Fruit fly (Drosophila melanogaster) whole organism: Measurements from ENCODE around the gene Gtpx.

Experiments used
- CG8478 ChIP-seq: fragments of >200 bp; optimal IDR thresholded peaks from 2 replicates; lab custom pipeline; 2018; ENCODE audit warnings: inconsistent platforms
- Dll ChIP-seq: fragments of >200 bp; optimal IDR thresholded peaks from 2 replicates; lab custom pipeline; 2017
- EcR ChIP-seq, 2 experiments: fragments of >200 bp; optimal IDR thresholded peaks; 2 replicates each; lab custom pipeline; 2017; ENCODE audit warnings: missing biosample characterization in 2 of 2, missing genetic modification characterization in 2 of 2, missing genetic modification reagents in 2 of 2
- pan ChIP-seq: fragments of >200 bp; optimal IDR thresholded peaks from 2 replicates; lab custom pipeline; 2017
- psq ChIP-seq: fragments of >200 bp; optimal IDR thresholded peaks from 2 replicates; lab custom pipeline; 2017
- usp ChIP-seq: fragments of >200 bp; optimal IDR thresholded peaks from 2 replicates; lab custom pipeline; 2017; ENCODE audit warnings: missing biosample characterization, missing genetic modification characterization, mixed read lengths

Gene Gtpx

dm6 chr3L:3304740-3305139 is 21.3 kb upstream of the Gtpx start:
- TF ChIP-seq pan (lab: Kevin White, UChicago) (no peak), EcR (GFP tag; optimal IDR thresholded peaks at IDR 0.05; lab: Kevin White, UChicago) (no peak), psq (lab: Kevin White, UChicago) (no peak)

- TF ChIP-seq psq (lab: Kevin White, UChicago) (no peak), CG8478 (lab: Kevin White, UChicago) (no peak), usp (GFP tag; lab: Kevin White, UChicago) (no peak), pan (lab: Kevin White, UChicago) (no peak), Dll (lab: Kevin White, UChicago) (no peak), EcR (GFP tag; optimal IDR thresholded peaks at IDR 0.05; lab: Kevin White, UChicago) (no peak)
Observed at dm6 chr3L:3305430-3305829, 20.6 kb upstream of the Gtpx start.

- TF ChIP-seq EcR (GFP tag; optimal IDR thresholded peaks at IDR 0.05; lab: Kevin White, UChicago) (no peak), usp (GFP tag; lab: Kevin White, UChicago) (no peak), CG8478 (lab: Kevin White, UChicago) (no peak), Dll (lab: Kevin White, UChicago) (no peak), pan (lab: Kevin White, UChicago) (no peak), psq (lab: Kevin White, UChicago) (no peak)
Observed at dm6 chr3L:3306515-3306914, 19.6 kb upstream of the Gtpx start.

dm6 chr3L:3307593-3307992 is 18.5 kb upstream of the Gtpx start:
- TF ChIP-seq usp (GFP tag; lab: Kevin White, UChicago), result no peak
- no peak for TF ChIP-seq psq (lab: Kevin White, UChicago)
- TF ChIP-seq pan (lab: Kevin White, UChicago), result no peak
- TF ChIP-seq EcR (GFP tag; optimal IDR thresholded peaks at IDR 0.05; lab: Kevin White, UChicago), result no peak
- no peak for TF ChIP-seq CG8478 (lab: Kevin White, UChicago)
- TF ChIP-seq Dll (lab: Kevin White, UChicago), result no peak

dm6 chr3L:3308676-3309613 is 17.1 kb upstream of the Gtpx start:
- no peak for TF ChIP-seq Dll (lab: Kevin White, UChicago)
- no peak for TF ChIP-seq usp (GFP tag; lab: Kevin White, UChicago)
- TF ChIP-seq EcR (GFP tag; optimal IDR thresholded peaks at IDR 0.05; lab: Kevin White, UChicago), result no peak
- no peak for TF ChIP-seq pan (lab: Kevin White, UChicago)
- no peak for TF ChIP-seq psq (lab: Kevin White, UChicago)
- no peak for TF ChIP-seq CG8478 (lab: Kevin White, UChicago)

dm6 chr3L:3314049-3314448 is 12.0 kb upstream of the Gtpx start, which contains the start of gene Drsl2:
Drsl2 (plus strand) TSS chr3L:3314349.
- no peak for TF ChIP-seq pan (lab: Kevin White, UChicago)
- TF ChIP-seq usp (GFP tag; lab: Kevin White, UChicago), result no peak
- TF ChIP-seq psq (lab: Kevin White, UChicago), result no peak
- no peak for TF ChIP-seq EcR (GFP tag; optimal IDR thresholded peaks at IDR 0.05; lab: Kevin White, UChicago)
- no peak for TF ChIP-seq CG8478 (lab: Kevin White, UChicago)
- no peak for TF ChIP-seq Dll (lab: Kevin White, UChicago)

dm6 chr3L:3314696-3315095 is 11.4 kb upstream of the Gtpx start, which contains the start of gene Drsl3:
Drsl3 (plus strand) TSS chr3L:3314996.
- no peak for TF ChIP-seq Dll (lab: Kevin White, UChicago)

- TF ChIP-seq psq (lab: Kevin White, UChicago), result no peak
- no peak for TF ChIP-seq pan (lab: Kevin White, UChicago)
- TF ChIP-seq EcR (GFP tag; optimal IDR thresholded peaks at IDR 0.05; lab: Kevin White, UChicago), result no peak
- TF ChIP-seq CG8478 (lab: Kevin White, UChicago), result no peak
- no peak for TF ChIP-seq Dll (lab: Kevin White, UChicago)
- no peak for TF ChIP-seq usp (GFP tag; lab: Kevin White, UChicago)
Observed at dm6 chr3L:3315288-3315687, 10.8 kb upstream of the Gtpx start, which contains the start of gene Drsl4. Drsl4 (plus strand) TSS chr3L:3315620.

- TF ChIP-seq EcR (GFP tag; optimal IDR thresholded peaks at IDR 0.05; lab: Kevin White, UChicago) (no peak), CG8478 (lab: Kevin White, UChicago) (no peak), usp (GFP tag; lab: Kevin White, UChicago) (no peak), pan (lab: Kevin White, UChicago) (no peak), Dll (lab: Kevin White, UChicago) (no peak), psq (lab: Kevin White, UChicago) (no peak)
Observed at dm6 chr3L:3316441-3316840, 9.6 kb upstream of the Gtpx start, which contains the start of gene Drsl5. Drsl5 (plus strand) TSS chr3L:3316781.

- TF ChIP-seq psq (lab: Kevin White, UChicago) (no peak), Dll (lab: Kevin White, UChicago) (no peak), pan (lab: Kevin White, UChicago) (no peak), usp (GFP tag; lab: Kevin White, UChicago) (no peak)
Observed at dm6 chr3L:3319223-3319643, 6.8 kb upstream of the Gtpx start, which contains the start of the genes PIG-C, CG12016 and Dpm2. PIG-C (minus strand) TSS chr3L:3319232. CG12016 (plus strand) TSS chr3L:3319555. Dpm2 (plus strand) TSS chr3L:3319555.

dm6 chr3L:3319992-3320732 is 5.9 kb upstream of the Gtpx start:
- TF ChIP-seq usp (GFP tag; lab: Kevin White, UChicago), result no peak
- no peak for TF ChIP-seq CG8478 (lab: Kevin White, UChicago)
- no peak for TF ChIP-seq pan (lab: Kevin White, UChicago)
- TF ChIP-seq psq (lab: Kevin White, UChicago), result no peak
- TF ChIP-seq EcR (GFP tag; optimal IDR thresholded peaks at IDR 0.05; lab: Kevin White, UChicago), result no peak
- no peak for TF ChIP-seq Dll (lab: Kevin White, UChicago)
